Worm (Caenorhabditis elegans) whole organism, L3 larva: ENCODE results near the gene sms-3.

Source experiments
- R02D3.7 ChIP-seq: fragments of 150-350 bp; optimal IDR thresholded peaks from 2 replicates; lab custom pipeline; 2014; ENCODE audit warnings: missing biosample characterization, missing genetic modification characterization
- lin-39 ChIP-seq: fragments of 150-350 bp; optimal IDR thresholded peaks from 2 replicates; lab custom pipeline; 2018; ENCODE audit warnings: missing biosample characterization, missing genetic modification reagents, missing genetic modification characterization
- nhr-12 ChIP-seq: fragments of 150-350 bp; optimal IDR thresholded peaks from 2 replicates; lab custom pipeline; 2014; ENCODE audit warnings: missing biosample characterization, missing genetic modification characterization
- pqm-1 ChIP-seq: fragments of 150-350 bp; optimal IDR thresholded peaks from 2 replicates; lab custom pipeline; 2017; ENCODE audit warnings: missing biosample characterization, missing genetic modification characterization, inconsistent platforms

ce11 chrIII:1600670-1601194 lies at the start of gene sms-3:
- TF ChIP-seq R02D3.7 (no peak), nhr-12 (no peak), pqm-1 (no peak), lin-39 (tag; lab: Kevin White, UChicago) (no peak)
